Worm (Caenorhabditis elegans) whole organism, midembryonic: ENCODE measurements around the gene ttll-9.

ENCODE experiments used
- T22C8.4 ChIP-seq: fragments of 200-800 bp; sonication (Bioruptor generic); IDR thresholded peaks from 2 replicates; pipeline ENCODE4 v1.3.6; 2022; ENCODE audit warnings: missing genetic modification characterization, missing compliant biosample characterization
- cog-1 ChIP-seq: sonication (generic microtip); optimal IDR thresholded peaks from 2 replicates; lab custom pipeline; 2016; ENCODE audit warnings: missing genetic modification characterization, missing compliant biosample characterization
- flt-1 ChIP-seq: fragments of 200-800 bp; sonication (Bioruptor generic); IDR thresholded peaks from 2 replicates; pipeline ENCODE4 v1.3.6; 2022; ENCODE audit warnings: missing genetic modification characterization, missing compliant biosample characterization
- klf-2 ChIP-seq: fragments of 200-800 bp; sonication (Bioruptor generic); conservative IDR thresholded peaks from 2 replicates; pipeline ENCODE4 v1.3.6; 2022; ENCODE audit warnings: missing genetic modification reagents, missing genetic modification characterization, missing compliant biosample characterization
- med-1 ChIP-seq: sonication (generic microtip); optimal IDR thresholded peaks from 2 replicates; lab custom pipeline; 2017; ENCODE audit warnings: missing genetic modification characterization, mild to moderate bottlenecking, missing compliant biosample characterization, antibody characterized with exemption, missing genetic modification reagents; ENCODE audit not compliant: insufficient read depth
- ref-1 ChIP-seq: fragments of 200-800 bp; sonication (Bioruptor generic); conservative IDR thresholded peaks from 2 replicates; pipeline ENCODE4 v1.3.6; 2022; ENCODE audit warnings: missing genetic modification reagents, missing genetic modification characterization, missing compliant biosample characterization
- tab-1 ChIP-seq: fragments of 200-800 bp; sonication (Bioruptor generic); IDR thresholded peaks from 2 replicates; pipeline ENCODE4 v1.3.6; 2022; ENCODE audit warnings: missing genetic modification characterization, missing compliant biosample characterization
- ztf-23 ChIP-seq: fragments of 200-800 bp; sonication (Bioruptor generic); IDR thresholded peaks from 2 replicates; pipeline ENCODE4 v1.3.6; 2022; ENCODE audit warnings: missing genetic modification reagents, missing genetic modification characterization, missing compliant biosample characterization
- ztf-29 ChIP-seq: fragments of 200-800 bp; sonication (Bioruptor generic); IDR thresholded peaks from 2 replicates; pipeline ENCODE4 v1.3.6; 2022; ENCODE audit warnings: missing genetic modification reagents, missing genetic modification characterization, missing compliant biosample characterization

Gene ttll-9

ce11 chrV:20903167-20904093 is 6.8 kb upstream of the ttll-9 start, which contains the start of gene amx-3:
TSS of gene amx-3 (minus strand) at chrV:20903714.
- TF ChIP-seq ztf-23 (no peak), flt-1 (no peak), klf-2 (GFP tag; lab: Robert Waterston, UW) (no peak), ref-1 (GFP tag; lab: Robert Waterston, UW) (no peak), T22C8.4 (GFP tag; lab: Robert Waterston, UW) (no peak), cog-1 (tag; lab: Kevin White, UChicago) (no peak), med-1 (GFP tag; lab: Kevin White, UChicago) (no peak), tab-1 (GFP tag; lab: Robert Waterston, UW) (no peak), ztf-29 (GFP tag; lab: Robert Waterston, UW) (no peak)

- TF ChIP-seq med-1 (GFP tag; lab: Kevin White, UChicago) = no peak
- TF ChIP-seq ztf-29 (GFP tag; lab: Robert Waterston, UW) = no peak
- TF ChIP-seq ref-1 (GFP tag; lab: Robert Waterston, UW) = no peak
- no peak for TF ChIP-seq cog-1 (tag; lab: Kevin White, UChicago)
- TF ChIP-seq T22C8.4 (GFP tag; lab: Robert Waterston, UW) = no peak
- no peak for TF ChIP-seq ztf-23
- TF ChIP-seq klf-2 (GFP tag; lab: Robert Waterston, UW) = no peak
- TF ChIP-seq flt-1 = no peak
Observed at ce11 chrV:20904094-20904268, 6.3 kb upstream of the ttll-9 start, which contains the start of gene acs-12. TSS of gene acs-12 (plus strand) at chrV:20904169.

- TF ChIP-seq ztf-23 (no peak), T22C8.4 (GFP tag; lab: Robert Waterston, UW) (no peak), ztf-29 (GFP tag; lab: Robert Waterston, UW) (no peak), tab-1 (GFP tag; lab: Robert Waterston, UW) (no peak), flt-1 (no peak), cog-1 (tag; lab: Kevin White, UChicago) (no peak), ref-1 (GFP tag; lab: Robert Waterston, UW) (no peak), klf-2 (GFP tag; lab: Robert Waterston, UW) (no peak), med-1 (GFP tag; lab: Kevin White, UChicago) (no peak)
Observed at ce11 chrV:20906977-20907376, 3.3 kb upstream of the ttll-9 start.

ce11 chrV:20909761-20910160 is 506 bp upstream of the ttll-9 start:
- no peak for TF ChIP-seq med-1 (GFP tag; lab: Kevin White, UChicago)
- no peak for TF ChIP-seq klf-2 (GFP tag; lab: Robert Waterston, UW)
- no peak for TF ChIP-seq tab-1 (GFP tag; lab: Robert Waterston, UW)
- no peak for TF ChIP-seq cog-1 (tag; lab: Kevin White, UChicago)
- no peak for TF ChIP-seq ztf-23
- no peak for TF ChIP-seq T22C8.4 (GFP tag; lab: Robert Waterston, UW)
- no peak for TF ChIP-seq flt-1
- no peak for TF ChIP-seq ztf-29 (GFP tag; lab: Robert Waterston, UW)

ce11 chrV:20915186-20915585 is 4.9 kb downstream of the ttll-9 start, which contains the start of gene pbo-5:
TSS of gene pbo-5 (plus strand) at chrV:20915486.
- no peak for TF ChIP-seq cog-1 (tag; lab: Kevin White, UChicago)
- no peak for TF ChIP-seq ref-1 (GFP tag; lab: Robert Waterston, UW)
- no peak for TF ChIP-seq tab-1 (GFP tag; lab: Robert Waterston, UW)

- no peak for TF ChIP-seq ref-1 (GFP tag; lab: Robert Waterston, UW)
- TF ChIP-seq cog-1 (tag; lab: Kevin White, UChicago) = no peak
- TF ChIP-seq klf-2 (GFP tag; lab: Robert Waterston, UW) = no peak
- no peak for TF ChIP-seq med-1 (GFP tag; lab: Kevin White, UChicago)
- TF ChIP-seq ztf-29 (GFP tag; lab: Robert Waterston, UW) = no peak
- TF ChIP-seq tab-1 (GFP tag; lab: Robert Waterston, UW) = no peak
- no peak for TF ChIP-seq ztf-23
- no peak for TF ChIP-seq T22C8.4 (GFP tag; lab: Robert Waterston, UW)
- no peak for TF ChIP-seq flt-1
Observed at ce11 chrV:20920390-20920789, 10.1 kb downstream of the ttll-9 start.
